Worm (Caenorhabditis elegans) whole organism, L1 larva: ENCODE data around the gene cdc-73.

ENCODE experiments used
- ceh-82 ChIP-seq, 3 experiments: fragments of 150-350 bp in 1 of 3; sonication (generic microtip) in 2 of 3; optimal IDR thresholded peaks; 2 replicates each; lab custom pipeline; 2014 to 2017; ENCODE audit warnings: missing biosample characterization in 3 of 3, missing genetic modification characterization in 3 of 3
- efl-1 ChIP-seq, 4 experiments: fragments of 150-350 bp; optimal IDR thresholded peaks in 3 of 4; peaks in 1 of 4; 1 replicate in 1 of 4; 2 replicates in 3 of 4; lab custom pipeline; 2014; ENCODE audit warnings: missing biosample characterization in 2 of 4, missing genetic modification characterization in 2 of 4, missing genetic modification reagents in 2 of 4
- lin-39 ChIP-seq: fragments of 150-350 bp; optimal IDR thresholded peaks from 2 replicates; lab custom pipeline; 2014; ENCODE audit warnings: missing biosample characterization, missing genetic modification reagents, missing genetic modification characterization
- nhr-11 ChIP-seq: fragments of 150-350 bp; optimal IDR thresholded peaks from 2 replicates; lab custom pipeline; 2014; ENCODE audit warnings: missing biosample characterization, missing genetic modification characterization
- nhr-71 ChIP-seq: sonication (generic microtip); optimal IDR thresholded peaks from 2 replicates; lab custom pipeline; 2016; ENCODE audit warnings: mild to moderate bottlenecking, missing genetic modification characterization, moderate library complexity, missing compliant biosample characterization
- unc-30 ChIP-seq: sonication (generic microtip); optimal IDR thresholded peaks from 2 replicates; lab custom pipeline; 2017; ENCODE audit warnings: missing biosample characterization, missing genetic modification characterization

DNA sequence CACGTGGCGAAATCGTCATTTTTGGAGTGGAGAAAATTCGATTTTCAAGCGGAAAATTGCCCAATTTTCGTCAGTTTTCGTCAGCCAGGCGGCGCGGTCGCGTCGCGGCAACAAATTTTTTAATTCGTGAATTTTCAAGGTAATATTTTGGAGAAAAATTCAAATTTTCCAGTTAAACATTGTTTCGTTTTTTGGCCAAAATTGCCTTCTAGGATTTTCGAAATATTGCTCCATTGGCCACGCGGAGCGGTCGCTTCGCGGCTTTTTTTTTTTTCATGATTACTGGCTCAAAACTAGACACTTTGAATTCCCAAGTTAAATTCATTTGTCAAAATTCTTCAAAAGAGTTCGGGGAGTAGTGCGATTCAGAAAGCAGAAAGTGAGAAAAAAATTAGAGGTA, 5.3 kb downstream of the cdc-73 start:
- no peak for TF ChIP-seq ceh-82 (tag; optimal IDR thresholded peaks at IDR 0.05; lab: Kevin White, UChicago)
- TF ChIP-seq nhr-11 (tag; lab: Kevin White, UChicago): no peak
- no peak for TF ChIP-seq lin-39
- no peak for TF ChIP-seq unc-30
- TF ChIP-seq nhr-71 (tag; lab: Kevin White, UChicago): no peak
- TF ChIP-seq efl-1 (optimal IDR thresholded peaks at IDR 0.05; lab: Kevin White, UChicago): no peak
- TF ChIP-seq efl-1 (GFP tag; optimal IDR thresholded peaks at IDR 0.05 in 1 of 2; lab: Kevin White, UChicago): peak in 1 of 2 experiments; percentile 13
